Worm (Caenorhabditis elegans): ENCODE data around the gene C45B11.6.

ce11 chrV:11013179-11013578 lies 30.7 kb upstream of the C45B11.6 start:
- TF ChIP-seq lin-13 (tag; optimal IDR thresholded peaks at IDR 0.05) (no peak), drap-1 (GFP tag; optimal IDR thresholded peaks at IDR 0.05) (no peak), ztf-11 (tag; optimal IDR thresholded peaks at IDR 0.05) (no peak), lsy-2 (tag; optimal IDR thresholded peaks at IDR 0.05) (no peak), pha-4 (tag; optimal IDR thresholded peaks at IDR 0.05) (no peak), nhr-76 (tag; optimal IDR thresholded peaks at IDR 0.05) (no peak), elt-1 (tag; optimal IDR thresholded peaks at IDR 0.05; ENCODE audit: borderline replicate concordance, insufficient read depth) (no peak), nhr-237 (tag; optimal IDR thresholded peaks at IDR 0.05) (no peak), unc-62 (GFP tag; optimal IDR thresholded peaks at IDR 0.05) (no peak)

All from whole organism, mixed stage, embryonic.